Worm (Caenorhabditis elegans) whole organism, young adult: ENCODE data around the gene vha-12.

Source experiments
- B0261.1 ChIP-seq: sonication (generic microtip); optimal IDR thresholded peaks from 2 replicates; lab custom pipeline; 2016; ENCODE audit warnings: mild to moderate bottlenecking, missing genetic modification characterization, moderate library complexity, missing compliant biosample characterization
- B0336.3 ChIP-seq: fragments of 200-800 bp; sonication (Bioruptor generic); IDR thresholded peaks from 2 replicates; pipeline ENCODE4 v1.3.6; 2022; ENCODE audit warnings: missing genetic modification characterization, missing compliant biosample characterization
- C06A6.2 ChIP-seq: fragments of 200-800 bp; sonication (Bioruptor generic); conservative IDR thresholded peaks from 2 replicates; pipeline ENCODE4 v1.3.6; 2022; ENCODE audit warnings: missing genetic modification characterization, missing compliant biosample characterization
- F22D6.2 ChIP-seq: sonication (generic microtip); optimal IDR thresholded peaks from 2 replicates; lab custom pipeline; 2016; ENCODE audit warnings: mild to moderate bottlenecking, missing genetic modification characterization, missing compliant biosample characterization
- F52B5.7 ChIP-seq: sonication (generic microtip); optimal IDR thresholded peaks from 2 replicates; lab custom pipeline; 2016; ENCODE audit warnings: mild to moderate bottlenecking, missing genetic modification characterization, missing compliant biosample characterization
- F55B11.4 ChIP-seq: sonication (generic microtip); optimal IDR thresholded peaks from 2 replicates; lab custom pipeline; 2016; ENCODE audit warnings: missing compliant biosample characterization, missing genetic modification characterization, borderline replicate concordance; ENCODE audit not compliant: insufficient read depth
- K11D2.4 ChIP-seq: fragments of 200-800 bp; sonication (Bioruptor generic); IDR thresholded peaks from 2 replicates; pipeline ENCODE4 v1.3.6; 2022; ENCODE audit warnings: missing genetic modification reagents, missing genetic modification characterization, missing compliant biosample characterization
- Y53G8AR.9 ChIP-seq: fragments of 200-800 bp; sonication (Bioruptor generic); conservative IDR thresholded peaks from 2 replicates; pipeline ENCODE4 v1.3.6; 2022; ENCODE audit warnings: missing genetic modification reagents, missing genetic modification characterization, missing compliant biosample characterization
- Y67H2A.10 ChIP-seq: fragments of 200-800 bp; sonication (Bioruptor generic); conservative IDR thresholded peaks from 2 replicates; pipeline ENCODE4 v1.3.6; 2022; ENCODE audit warnings: missing genetic modification reagents, missing genetic modification characterization, missing compliant biosample characterization
- Y95B8A.8 ChIP-seq: fragments of 200-800 bp; sonication (Bioruptor generic); IDR thresholded peaks from 2 replicates; pipeline ENCODE4 v1.3.6; 2022; ENCODE audit warnings: missing genetic modification reagents, missing genetic modification characterization, missing compliant biosample characterization
- akir-1 ChIP-seq: fragments of 200-800 bp; sonication (Bioruptor generic); optimal IDR thresholded peaks from 2 replicates; lab custom pipeline; 2018; ENCODE audit warnings: mild to moderate bottlenecking, missing genetic modification characterization, moderate library complexity, missing compliant biosample characterization
- attf-5 ChIP-seq: fragments of 200-800 bp; sonication (Bioruptor generic); optimal IDR thresholded peaks from 2 replicates; lab custom pipeline; 2018; ENCODE audit warnings: mild to moderate bottlenecking, missing genetic modification characterization, missing compliant biosample characterization
- attf-6 ChIP-seq: fragments of 200-800 bp; sonication (Bioruptor generic); IDR thresholded peaks from 2 replicates; pipeline ENCODE4 v1.3.6; 2022; ENCODE audit warnings: missing genetic modification reagents, missing genetic modification characterization, missing compliant biosample characterization
- ceh-58 ChIP-seq: fragments of 200-800 bp; sonication (Bioruptor generic); IDR thresholded peaks from 2 replicates; pipeline ENCODE4 v1.3.6; 2022; ENCODE audit warnings: missing genetic modification characterization, missing compliant biosample characterization
- ceh-79 ChIP-seq: sonication (generic microtip); optimal IDR thresholded peaks from 2 replicates; lab custom pipeline; 2017; ENCODE audit warnings: mild to moderate bottlenecking, missing genetic modification characterization, missing compliant biosample characterization
- die-1 ChIP-seq: sonication (generic microtip); optimal IDR thresholded peaks from 2 replicates; lab custom pipeline; 2016; ENCODE audit warnings: missing genotype, mild to moderate bottlenecking, missing genetic modification characterization, missing compliant biosample characterization
- ekl-4 ChIP-seq: fragments of 200-800 bp; sonication (Bioruptor generic); IDR thresholded peaks from 2 replicates; pipeline ENCODE4 v1.3.6; 2022; ENCODE audit warnings: missing genetic modification reagents, missing genetic modification characterization, missing compliant biosample characterization
- gei-17 ChIP-seq: fragments of 200-800 bp; sonication (Bioruptor generic); optimal IDR thresholded peaks from 2 replicates; lab custom pipeline; 2018; ENCODE audit warnings: mild to moderate bottlenecking, missing genetic modification characterization, missing compliant biosample characterization
- hlh-12 ChIP-seq: sonication (generic microtip); optimal IDR thresholded peaks from 2 replicates; lab custom pipeline; 2016; ENCODE audit warnings: missing genetic modification characterization, missing compliant biosample characterization
- hmg-1.2 ChIP-seq: fragments of 200-800 bp; sonication (Bioruptor generic); IDR thresholded peaks from 2 replicates; pipeline ENCODE4 v1.3.6; 2022; ENCODE audit warnings: missing genetic modification reagents, missing genetic modification characterization, missing compliant biosample characterization
- hrde-1 ChIP-seq: sonication (generic microtip); optimal IDR thresholded peaks from 2 replicates; lab custom pipeline; 2016; ENCODE audit warnings: missing genetic modification characterization, mild to moderate bottlenecking, missing compliant biosample characterization, moderate library complexity, missing genotype, missing genetic modification reagents, borderline replicate concordance
- let-607 ChIP-seq, 2 experiments: fragments of 200-800 bp in 1 of 2; sonication (Bioruptor generic) in 1 of 2; sonication (generic microtip) in 1 of 2; optimal IDR thresholded peaks; 2 replicates each; lab custom pipeline; 2016 to 2018; ENCODE audit warnings: mild to moderate bottlenecking in 2 of 2, missing compliant biosample characterization in 2 of 2, missing genetic modification characterization in 2 of 2, moderate library complexity in 2 of 2, missing genotype in 1 of 2
- lin-35 ChIP-seq, 3 experiments: fragments of 150-350 bp in 2 of 3; sonication (generic microtip) in 1 of 3; optimal IDR thresholded peaks; 2 replicates each; lab custom pipeline; 2014 to 2018; ENCODE audit warnings: missing biosample characterization in 3 of 3, missing genetic modification characterization in 3 of 3, missing genetic modification reagents in 3 of 3
- lin-54 ChIP-seq: fragments of 200-800 bp; sonication (Bioruptor generic); optimal IDR thresholded peaks from 2 replicates; lab custom pipeline; 2018; ENCODE audit warnings: mild to moderate bottlenecking, missing genetic modification characterization, missing compliant biosample characterization
- lir-1 ChIP-seq: fragments of 200-800 bp; sonication (Bioruptor generic); conservative IDR thresholded peaks from 2 replicates; pipeline ENCODE4 v1.3.6; 2022; ENCODE audit warnings: missing genetic modification reagents, missing genetic modification characterization, missing compliant biosample characterization
- madf-10 ChIP-seq: sonication (generic microtip); optimal IDR thresholded peaks from 2 replicates; lab custom pipeline; 2016; ENCODE audit warnings: mild to moderate bottlenecking, missing genetic modification characterization, missing compliant biosample characterization
- madf-3 ChIP-seq: fragments of 200-800 bp; sonication (Bioruptor generic); IDR thresholded peaks from 2 replicates; pipeline ENCODE4 v1.3.6; 2022; ENCODE audit warnings: missing genetic modification reagents, missing genetic modification characterization, missing compliant biosample characterization
- mcd-1 ChIP-seq: fragments of 200-800 bp; sonication (Bioruptor generic); IDR thresholded peaks from 2 replicates; pipeline ENCODE4 v1.3.6; 2022; ENCODE audit warnings: missing genetic modification reagents, missing genetic modification characterization, missing compliant biosample characterization
- mel-28 ChIP-seq: sonication (generic microtip); optimal IDR thresholded peaks from 2 replicates; lab custom pipeline; 2016; ENCODE audit warnings: borderline replicate concordance, mild to moderate bottlenecking, missing genetic modification characterization, missing compliant biosample characterization
- nfya-2 ChIP-seq: fragments of 200-800 bp; sonication (Bioruptor generic); IDR thresholded peaks from 2 replicates; pipeline ENCODE4 v1.3.6; 2022; ENCODE audit warnings: missing genetic modification reagents, missing genetic modification characterization, missing compliant biosample characterization
- nhr-120 ChIP-seq: fragments of 200-800 bp; sonication (Bioruptor generic); IDR thresholded peaks from 2 replicates; pipeline ENCODE4 v1.3.6; 2022; ENCODE audit warnings: missing genetic modification characterization, missing compliant biosample characterization
- nhr-80 ChIP-seq: sonication (generic microtip); optimal IDR thresholded peaks from 2 replicates; lab custom pipeline; 2016; ENCODE audit warnings: missing genetic modification characterization, missing compliant biosample characterization
- nhr-90 ChIP-seq: sonication (generic microtip); optimal IDR thresholded peaks from 2 replicates; lab custom pipeline; 2016; ENCODE audit warnings: missing genotype, mild to moderate bottlenecking, missing genetic modification characterization, missing compliant biosample characterization
- pbrm-1 ChIP-seq: fragments of 200-800 bp; sonication (Bioruptor generic); IDR thresholded peaks from 2 replicates; pipeline ENCODE4 v1.3.6; 2022; ENCODE audit warnings: missing genetic modification reagents, missing genetic modification characterization, missing compliant biosample characterization
- rec-8 ChIP-seq, 2 experiments: sonication (generic microtip); optimal IDR thresholded peaks; 2 replicates each; lab custom pipeline; 2016; ENCODE audit warnings: mild to moderate bottlenecking in 2 of 2, missing genetic modification characterization in 2 of 2, missing genetic modification reagents in 2 of 2, missing genotype in 2 of 2, missing biosample characterization in 1 of 2, missing compliant biosample characterization in 1 of 2, moderate library complexity in 1 of 2
- rpc-1 ChIP-seq, 2 experiments: fragments of 150-350 bp in 1 of 2; sonication (generic microtip) in 1 of 2; optimal IDR thresholded peaks; 2 replicates each; lab custom pipeline; 2014 to 2018; ENCODE audit warnings: missing biosample characterization in 1 of 2, missing genetic modification characterization in 1 of 2, missing genetic modification reagents in 1 of 2, missing genotype in 1 of 2
- somi-1 ChIP-seq: fragments of 200-800 bp; sonication (Bioruptor generic); optimal IDR thresholded peaks from 2 replicates; lab custom pipeline; 2018; ENCODE audit warnings: mild to moderate bottlenecking, missing genetic modification characterization, missing compliant biosample characterization
- tbp1 ChIP-seq: fragments of 200-800 bp; sonication (Bioruptor generic); optimal IDR thresholded peaks from 2 replicates; lab custom pipeline; 2018; ENCODE audit warnings: mild to moderate bottlenecking, missing genetic modification characterization, missing compliant biosample characterization
- tlf-1 ChIP-seq: fragments of 200-800 bp; sonication (Bioruptor generic); optimal IDR thresholded peaks from 2 replicates; lab custom pipeline; 2018; ENCODE audit warnings: mild to moderate bottlenecking, missing genetic modification characterization, missing compliant biosample characterization
- unc-130 ChIP-seq: sonication (generic microtip); optimal IDR thresholded peaks from 2 replicates; lab custom pipeline; 2016; ENCODE audit warnings: missing genetic modification reagents, missing genetic modification characterization, missing compliant biosample characterization
- unc-62 ChIP-seq: fragments of 150-350 bp; optimal IDR thresholded peaks from 2 replicates; lab custom pipeline; 2014; ENCODE audit warnings: missing biosample characterization, missing genetic modification reagents, missing genetic modification characterization
- zfh-2 ChIP-seq: fragments of 200-800 bp; sonication (Bioruptor generic); conservative IDR thresholded peaks from 2 replicates; pipeline ENCODE4 v1.3.6; 2022; ENCODE audit warnings: missing genetic modification reagents, missing genetic modification characterization, missing compliant biosample characterization
- ztf-18 ChIP-seq: sonication (generic microtip); optimal IDR thresholded peaks from 2 replicates; lab custom pipeline; 2016; ENCODE audit warnings: missing genotype, mild to moderate bottlenecking, missing genetic modification characterization, missing compliant biosample characterization
- ztf-25 ChIP-seq: fragments of 200-800 bp; sonication (Bioruptor generic); IDR thresholded peaks from 2 replicates; pipeline ENCODE4 v1.3.6; 2022; ENCODE audit warnings: missing genetic modification reagents, missing genetic modification characterization, missing compliant biosample characterization
- ztf-28 ChIP-seq: fragments of 200-800 bp; sonication (Bioruptor generic); IDR thresholded peaks from 2 replicates; pipeline ENCODE4 v1.3.6; 2022; ENCODE audit warnings: missing genetic modification reagents, missing genetic modification characterization, missing compliant biosample characterization
- ztf-3 ChIP-seq: fragments of 200-800 bp; sonication (Bioruptor generic); optimal IDR thresholded peaks from 2 replicates; lab custom pipeline; 2018; ENCODE audit warnings: mild to moderate bottlenecking, missing genetic modification characterization, missing compliant biosample characterization

The vha-12 gene

ce11 chrX:4190537-4191144, at the start of gene vha-12 (continued):
- peak; percentile 83 for TF ChIP-seq K11D2.4 (GFP tag; lab: Robert Waterston, UW)
- TF ChIP-seq unc-62 (GFP tag; lab: Kevin White, UChicago) = peak; percentile 66
- TF ChIP-seq ekl-4 = peak; percentile 91
- no peak for TF ChIP-seq lin-54 (GFP tag; lab: Kevin White, UChicago)
- no peak for TF ChIP-seq ceh-79 (tag; lab: Kevin White, UChicago)
- no peak for TF ChIP-seq F22D6.2 (tag; lab: Kevin White, UChicago)
- no peak for TF ChIP-seq rec-8 (tag; optimal IDR thresholded peaks at IDR 0.05; lab: Kevin White, UChicago)
- no peak for TF ChIP-seq F55B11.4 (tag; lab: Kevin White, UChicago)
- TF ChIP-seq ztf-18 (tag; lab: Kevin White, UChicago) = peak; percentile 26
- TF ChIP-seq B0261.1 = no peak
- TF ChIP-seq hrde-1 = no peak
- peak; percentile 94 for TF ChIP-seq hmg-1.2 (GFP tag; lab: Robert Waterston, UW)
- no peak for TF ChIP-seq unc-130 (GFP tag; lab: Kevin White, UChicago)
- no peak for TF ChIP-seq madf-3
- peak; percentile 93 for TF ChIP-seq zfh-2 (GFP tag; lab: Robert Waterston, UW)
- no peak for TF ChIP-seq Y95B8A.8 (GFP tag; lab: Robert Waterston, UW)
- TF ChIP-seq madf-10 (tag; lab: Kevin White, UChicago) = peak; percentile 74
- TF ChIP-seq Y53G8AR.9 (GFP tag; lab: Robert Waterston, UW) = peak; percentile 52; the same call in 1 of the 2 replicates
- peak; percentile 53; the same call in 1 of the 2 replicates for TF ChIP-seq lir-1 (GFP tag; lab: Robert Waterston, UW)
- TF ChIP-seq akir-1 (GFP tag; lab: Kevin White, UChicago) = peak; percentile 55
- TF ChIP-seq ztf-3 = no peak
- no peak for TF ChIP-seq attf-6 (GFP tag; lab: Robert Waterston, UW)
- TF ChIP-seq Y67H2A.10 (GFP tag; lab: Robert Waterston, UW) = peak; percentile 80
- TF ChIP-seq nhr-120 (GFP tag; lab: Robert Waterston, UW) = no peak
- peak; percentile 80 for TF ChIP-seq C06A6.2 (GFP tag; lab: Robert Waterston, UW)
- no peak for TF ChIP-seq F52B5.7
- peak; percentile 78 for TF ChIP-seq mcd-1 (GFP tag; lab: Robert Waterston, UW)
- TF ChIP-seq nhr-90 (tag; lab: Kevin White, UChicago) = no peak
- no peak for TF ChIP-seq hlh-12 (tag; lab: Kevin White, UChicago)
- TF ChIP-seq rpc-1 (optimal IDR thresholded peaks at IDR 0.05; lab: Kevin White, UChicago) = no peak
- no peak for TF ChIP-seq rpc-1 (tag; optimal IDR thresholded peaks at IDR 0.05; lab: Kevin White, UChicago)
- no peak for TF ChIP-seq ceh-58 (GFP tag; lab: Robert Waterston, UW)

DNA sequence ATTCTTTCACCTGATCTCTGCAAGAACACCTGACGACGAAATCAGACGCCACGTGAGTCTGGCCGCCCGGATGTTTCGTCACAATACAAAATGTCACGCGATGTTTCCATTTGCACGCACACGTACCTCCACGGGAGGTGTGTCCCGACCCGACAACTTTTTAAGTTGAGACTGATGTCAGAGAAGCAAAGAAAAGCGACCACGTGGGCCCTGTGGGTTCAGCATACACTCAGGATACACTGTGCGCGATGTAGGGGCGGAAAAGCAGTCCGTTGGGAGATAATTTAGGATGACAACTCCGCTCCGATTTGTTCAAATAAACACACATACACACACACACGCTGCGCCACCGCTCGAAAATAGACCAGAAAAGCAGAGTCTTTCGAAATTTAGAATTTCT, 48.7 kb upstream of the vha-12 start:
- no peak for TF ChIP-seq nfya-2 (GFP tag; lab: Robert Waterston, UW)
- peak; percentile 56 for TF ChIP-seq tbp1 (GFP tag; lab: Kevin White, UChicago)
- TF ChIP-seq F52B5.7 = no peak
- TF ChIP-seq ztf-25 (GFP tag; lab: Robert Waterston, UW) = no peak
- peak; percentile 71 for TF ChIP-seq attf-5 (GFP tag; lab: Kevin White, UChicago)
- TF ChIP-seq K11D2.4 (GFP tag; lab: Robert Waterston, UW) = peak; percentile 86
- peak; percentile 92 for TF ChIP-seq somi-1 (GFP tag; lab: Kevin White, UChicago)
- peak; percentile 46 for TF ChIP-seq hmg-1.2 (GFP tag; lab: Robert Waterston, UW)
- TF ChIP-seq nhr-80 (tag; lab: Kevin White, UChicago) = peak; percentile 52
- peak; percentile 1 for TF ChIP-seq mel-28 (tag; lab: Kevin White, UChicago)
- peak; percentile 65; the same call in 1 of the 2 replicates for TF ChIP-seq pbrm-1 (GFP tag; lab: Robert Waterston, UW)
- TF ChIP-seq unc-62 (GFP tag; lab: Kevin White, UChicago) = no peak
- TF ChIP-seq lin-35 (GFP tag; optimal IDR thresholded peaks at IDR 0.05; lab: Kevin White, UChicago) = peak in 1 of 3 experiments; percentile 39
- TF ChIP-seq nhr-90 (tag; lab: Kevin White, UChicago) = peak; percentile 41
- peak; percentile 82 for TF ChIP-seq B0336.3 (GFP tag; lab: Robert Waterston, UW)
- peak; percentile 50 for TF ChIP-seq tlf-1
- TF ChIP-seq ztf-28 (GFP tag; lab: Robert Waterston, UW) = no peak
- peak; percentile 17 for TF ChIP-seq die-1 (tag; lab: Kevin White, UChicago)
- TF ChIP-seq madf-3 = 0 out of 2 replicates have a peak, but pooled peaks have one; percentile 15
- TF ChIP-seq let-607 (tag; optimal IDR thresholded peaks at IDR 0.05; lab: Kevin White, UChicago) = peak; percentile 41 to 50
- TF ChIP-seq gei-17 (GFP tag; lab: Kevin White, UChicago) = peak; percentile 52
